Worm (Caenorhabditis elegans) whole organism, late embryonic: ENCODE measurements around the gene pho-7.

Experiments used
- K09A11.1 ChIP-seq: sonication (generic microtip); optimal IDR thresholded peaks from 2 replicates; lab custom pipeline; 2017; ENCODE audit warnings: antibody characterized with exemption, mild to moderate bottlenecking, missing genetic modification characterization, missing compliant biosample characterization; ENCODE audit not compliant: insufficient read depth
- ceh-9 ChIP-seq: sonication (generic microtip); optimal IDR thresholded peaks from 2 replicates; lab custom pipeline; 2016; ENCODE audit warnings: mild to moderate bottlenecking, missing genetic modification characterization, inconsistent platforms, missing compliant biosample characterization
- elt-2 ChIP-seq: sonication (generic microtip); optimal IDR thresholded peaks from 2 replicates; lab custom pipeline; 2016; ENCODE audit warnings: missing genetic modification reagents, missing genetic modification characterization, missing compliant biosample characterization
- hlh-13 ChIP-seq: fragments of 200-800 bp; sonication (Bioruptor generic); optimal IDR thresholded peaks from 2 replicates; lab custom pipeline; 2018; ENCODE audit warnings: mild to moderate bottlenecking, missing genetic modification characterization, missing compliant biosample characterization
- nfya-1 ChIP-seq: sonication (generic microtip); optimal IDR thresholded peaks from 2 replicates; lab custom pipeline; 2017; ENCODE audit warnings: missing genetic modification characterization, mild to moderate bottlenecking, missing compliant biosample characterization, antibody characterized with exemption, moderate library complexity
- nhr-11 ChIP-seq: fragments of 150-350 bp; optimal IDR thresholded peaks from 2 replicates; lab custom pipeline; 2014; ENCODE audit warnings: missing biosample characterization, missing genetic modification characterization
- nhr-232 ChIP-seq: sonication (generic microtip); optimal IDR thresholded peaks from 2 replicates; lab custom pipeline; 2016; ENCODE audit warnings: missing genetic modification characterization, missing compliant biosample characterization
- pag-3 ChIP-seq: sonication (generic microtip); optimal IDR thresholded peaks from 2 replicates; lab custom pipeline; 2016; ENCODE audit warnings: missing compliant biosample characterization, missing genetic modification characterization, borderline replicate concordance
- pat-9 ChIP-seq: fragments of 200-800 bp; sonication (Bioruptor generic); optimal IDR thresholded peaks from 2 replicates; lab custom pipeline; 2018; ENCODE audit warnings: mild to moderate bottlenecking, missing genetic modification characterization, moderate library complexity, missing compliant biosample characterization
- pha-2 ChIP-seq: sonication (generic microtip); optimal IDR thresholded peaks from 2 replicates; lab custom pipeline; 2017; ENCODE audit warnings: mild to moderate bottlenecking, missing genetic modification characterization, missing compliant biosample characterization
- pqm-1 ChIP-seq: sonication (generic microtip); optimal IDR thresholded peaks from 2 replicates; lab custom pipeline; 2016; ENCODE audit warnings: missing genetic modification characterization, missing compliant biosample characterization
- sox-2 ChIP-seq: fragments of 200-800 bp; sonication (Bioruptor generic); IDR thresholded peaks from 2 replicates; pipeline ENCODE4 v1.3.6; 2022; ENCODE audit warnings: missing genetic modification reagents, missing genetic modification characterization, missing compliant biosample characterization
- tbx-2 ChIP-seq: sonication (generic microtip); optimal IDR thresholded peaks from 2 replicates; lab custom pipeline; 2016; ENCODE audit warnings: missing genetic modification characterization, missing compliant biosample characterization
- ttx-3 ChIP-seq: sonication (generic microtip); optimal IDR thresholded peaks from 2 replicates; lab custom pipeline; 2016; ENCODE audit warnings: missing genetic modification reagents, missing genetic modification characterization, missing compliant biosample characterization

ce11 chrX:10909661-10910060, 31.5 kb downstream of the pho-7 start:
- TF ChIP-seq K09A11.1 (tag; lab: Kevin White, UChicago), result no peak
- no peak for TF ChIP-seq tbx-2 (tag; lab: Kevin White, UChicago)
- no peak for TF ChIP-seq nhr-11 (tag; lab: Kevin White, UChicago)
- no peak for TF ChIP-seq pqm-1
- TF ChIP-seq sox-2 (GFP tag; lab: Robert Waterston, UW), result no peak
- TF ChIP-seq ceh-9 (tag; lab: Kevin White, UChicago), result no peak
- TF ChIP-seq pat-9 (tag; lab: Kevin White, UChicago), result no peak
- TF ChIP-seq ttx-3 (tag; lab: Kevin White, UChicago), result no peak
- TF ChIP-seq pag-3 (tag; lab: Kevin White, UChicago), result no peak
- TF ChIP-seq hlh-13 (GFP tag; lab: Kevin White, UChicago), result no peak
- TF ChIP-seq elt-2 (tag; lab: Kevin White, UChicago), result no peak
- TF ChIP-seq nhr-232 (tag; lab: Kevin White, UChicago), result no peak
- TF ChIP-seq nfya-1, result no peak
- TF ChIP-seq pha-2, result no peak
